Worm (Caenorhabditis elegans): ENCODE results near the gene clc-31.

The clc-31 gene

ce11 chrII:385957-386356 is 45.6 kb downstream of the clc-31 start, which contains the start of gene C03H5.3:
C03H5.3 (plus strand) TSS chrII:386088.
- no peak for TF ChIP-seq mml-1 (tag; optimal IDR thresholded peaks at IDR 0.05)
- no peak for TF ChIP-seq R02D3.7 (tag; optimal IDR thresholded peaks at IDR 0.05)
- peak; percentile 45 for TF ChIP-seq hmg-11 (tag; optimal IDR thresholded peaks at IDR 0.05)
- TF ChIP-seq fkh-10 (GFP tag; optimal IDR thresholded peaks at IDR 0.05) = no peak
- no peak for TF ChIP-seq fos-1 (tag; optimal IDR thresholded peaks at IDR 0.05)
- no peak for TF ChIP-seq nhr-11 (tag; optimal IDR thresholded peaks at IDR 0.05)
- TF ChIP-seq lin-15B (tag; optimal IDR thresholded peaks at IDR 0.05) = peak; percentile 65
- TF ChIP-seq nhr-23 (tag; optimal IDR thresholded peaks at IDR 0.05) = peak; percentile 25
- TF ChIP-seq eor-1 (tag; optimal IDR thresholded peaks at IDR 0.05) = no peak
- TF ChIP-seq unc-39 (tag; optimal IDR thresholded peaks at IDR 0.05) = no peak
- TF ChIP-seq aly-2 (tag; optimal IDR thresholded peaks at IDR 0.05) = no peak
- no peak for TF ChIP-seq ceh-9 (tag; optimal IDR thresholded peaks at IDR 0.05)
- peak; percentile 53 for TF ChIP-seq nfya-1 (tag; optimal IDR thresholded peaks at IDR 0.05; ENCODE audit: insufficient read depth)
- no peak for TF ChIP-seq ceh-82 (tag; optimal IDR thresholded peaks at IDR 0.05)
- TF ChIP-seq nhr-67 (tag; optimal IDR thresholded peaks at IDR 0.05) = no peak

DNA sequence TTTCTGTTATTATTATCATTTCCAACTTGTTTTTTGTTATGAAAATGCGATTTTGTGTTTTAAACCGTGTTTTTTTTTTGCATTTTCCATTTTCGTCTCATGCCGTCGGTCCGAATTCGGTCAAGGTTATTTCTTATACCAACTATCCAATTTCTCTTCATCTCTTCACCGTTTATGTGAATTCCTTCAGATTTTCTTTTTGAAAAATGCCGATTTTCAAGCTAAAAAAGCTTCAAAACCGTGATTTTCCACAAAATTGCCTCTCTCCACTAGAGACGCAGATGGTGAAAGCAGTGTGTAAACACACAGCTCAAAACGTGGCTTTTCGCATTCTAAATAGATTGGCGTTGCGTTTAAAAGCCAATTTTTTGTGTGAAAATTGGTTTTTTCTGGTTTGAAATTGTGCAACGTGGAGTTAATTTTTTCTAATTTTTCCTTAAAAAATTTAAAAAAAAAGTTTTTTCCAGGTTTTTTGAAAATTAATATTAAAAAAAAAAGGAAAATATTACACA is 47.6 kb downstream of the clc-31 start:
- no peak for TF ChIP-seq nfya-1 (tag; optimal IDR thresholded peaks at IDR 0.05; ENCODE audit: insufficient read depth)
- peak; percentile 12 for TF ChIP-seq elt-2 (tag; optimal IDR thresholded peaks at IDR 0.05)

DNA sequence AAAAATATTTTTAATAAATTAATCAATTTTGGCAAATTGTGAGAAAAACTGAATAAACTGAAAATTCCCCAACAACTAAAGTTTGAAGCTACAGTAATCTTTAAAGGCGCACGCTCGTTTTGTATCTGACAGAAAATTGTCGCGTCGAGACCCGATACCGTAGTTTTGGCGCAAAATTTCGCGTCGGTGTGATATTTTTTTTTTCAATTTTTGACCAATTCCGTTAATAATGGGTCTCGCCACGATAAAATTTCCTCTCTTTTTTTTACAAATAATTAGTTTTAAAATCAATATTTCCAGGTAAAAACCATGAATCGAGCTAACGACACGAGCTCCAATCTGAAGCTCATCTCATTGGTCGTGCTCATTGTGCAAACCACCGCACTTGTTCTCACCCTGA is 48.2 kb downstream of the clc-31 start, which contains the start of gene nstp-4:
TSS of gene nstp-4 (plus strand) at position 301 of the 400 bp plus-strand sequence.
- TF ChIP-seq lsy-12 (tag; optimal IDR thresholded peaks at IDR 0.05) = no peak

All from whole organism, L3 larva.